Fruit fly (Drosophila melanogaster): ENCODE measurements around the gene Bro.
A peak's percentile ranks its signal among the peaks of the same experiment; 100 is the strongest.

Gene Bro

DNA sequence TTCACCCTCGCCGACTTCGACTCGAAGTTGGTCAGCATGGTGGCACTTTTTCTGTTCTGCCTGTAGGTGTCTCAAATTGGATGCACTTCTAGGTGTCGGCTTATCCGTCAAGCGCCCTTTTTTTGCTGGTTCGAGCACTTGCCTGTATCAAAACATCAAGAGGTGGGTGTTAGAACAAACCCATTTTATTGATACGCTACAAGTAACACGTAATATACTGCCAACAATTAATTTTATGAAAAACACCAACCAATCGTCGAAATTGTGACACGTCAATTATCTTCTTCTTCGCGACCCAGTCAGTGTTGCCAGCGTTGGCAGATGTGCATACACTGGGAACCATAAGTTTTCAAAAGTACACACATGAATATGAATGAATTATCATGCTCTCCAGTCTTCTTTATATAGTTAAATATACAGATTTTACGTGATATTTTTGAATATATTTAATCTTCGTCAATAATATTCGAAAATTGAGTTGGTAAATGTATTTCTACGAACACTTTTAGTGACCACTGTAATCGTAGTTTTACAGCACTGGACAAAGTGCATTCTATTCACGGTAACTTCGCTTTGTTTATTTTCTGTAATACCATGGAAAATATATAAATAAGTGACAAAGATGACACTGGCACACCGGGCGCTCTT is 2.6 kb upstream of the Bro start, which contains the start of the genes alphaCOP and CG13919 (continued):
- no peak for TF ChIP-seq CG4318 (GFP tag; optimal IDR thresholded peaks at IDR 0.05)
- TF ChIP-seq Sox14 (GFP tag; optimal IDR thresholded peaks at IDR 0.05), result peak; percentile 98
- TF ChIP-seq achi (GFP tag; optimal IDR thresholded peaks at IDR 0.05), result peak; percentile 97
- TF ChIP-seq CG6854 (GFP tag; optimal IDR thresholded peaks at IDR 0.05), result peak; percentile 82
- peak; percentile 99 for TF ChIP-seq CG8119 (GFP tag; IDR thresholded peaks at IDR 0.05)
- peak; percentile 96 for TF ChIP-seq Eip75B (GFP tag; optimal IDR thresholded peaks at IDR 0.05)
- peak; percentile 97 for TF ChIP-seq Sox15 (GFP tag; optimal IDR thresholded peaks at IDR 0.05)
- no peak for TF ChIP-seq vri (GFP tag; optimal IDR thresholded peaks at IDR 0.05)
- peak; percentile 96 for TF ChIP-seq CG8319 (GFP tag; optimal IDR thresholded peaks at IDR 0.05)
- TF ChIP-seq salr (GFP tag; optimal IDR thresholded peaks at IDR 0.05), result peak; percentile 94
- TF ChIP-seq acj6 (GFP tag; optimal IDR thresholded peaks at IDR 0.05), result peak; percentile 99
- peak; percentile 97 for TF ChIP-seq Sox102F (GFP tag; optimal IDR thresholded peaks at IDR 0.05)
- peak; percentile 97 for TF ChIP-seq CG3032 (tag; optimal IDR thresholded peaks at IDR 0.05)
- peak; percentile 91 for TF ChIP-seq CG11902 (GFP tag; optimal IDR thresholded peaks at IDR 0.05)
- TF ChIP-seq CG8632 (GFP tag; optimal IDR thresholded peaks at IDR 0.05), result peak; percentile 98
- TF ChIP-seq eg (GFP tag; IDR thresholded peaks at IDR 0.05), result peak; percentile 98
- peak; percentile 98 for TF ChIP-seq pdm3 (GFP tag; optimal IDR thresholded peaks at IDR 0.05)
- TF ChIP-seq CG11294 (GFP tag; IDR thresholded peaks at IDR 0.05), result peak; percentile 97
- TF ChIP-seq CG31627 (GFP tag; optimal IDR thresholded peaks at IDR 0.05), result peak; percentile 98
- peak; percentile 94 to 97 for TF ChIP-seq ss (GFP tag; optimal IDR thresholded peaks at IDR 0.05)
- TF ChIP-seq esn (GFP tag; optimal IDR thresholded peaks at IDR 0.05), result peak; percentile 98
- no peak for TF ChIP-seq CG6276 (GFP tag; optimal IDR thresholded peaks at IDR 0.05)
- TF ChIP-seq Hr4 (GFP tag; optimal IDR thresholded peaks at IDR 0.05), result peak; percentile 98

DNA sequence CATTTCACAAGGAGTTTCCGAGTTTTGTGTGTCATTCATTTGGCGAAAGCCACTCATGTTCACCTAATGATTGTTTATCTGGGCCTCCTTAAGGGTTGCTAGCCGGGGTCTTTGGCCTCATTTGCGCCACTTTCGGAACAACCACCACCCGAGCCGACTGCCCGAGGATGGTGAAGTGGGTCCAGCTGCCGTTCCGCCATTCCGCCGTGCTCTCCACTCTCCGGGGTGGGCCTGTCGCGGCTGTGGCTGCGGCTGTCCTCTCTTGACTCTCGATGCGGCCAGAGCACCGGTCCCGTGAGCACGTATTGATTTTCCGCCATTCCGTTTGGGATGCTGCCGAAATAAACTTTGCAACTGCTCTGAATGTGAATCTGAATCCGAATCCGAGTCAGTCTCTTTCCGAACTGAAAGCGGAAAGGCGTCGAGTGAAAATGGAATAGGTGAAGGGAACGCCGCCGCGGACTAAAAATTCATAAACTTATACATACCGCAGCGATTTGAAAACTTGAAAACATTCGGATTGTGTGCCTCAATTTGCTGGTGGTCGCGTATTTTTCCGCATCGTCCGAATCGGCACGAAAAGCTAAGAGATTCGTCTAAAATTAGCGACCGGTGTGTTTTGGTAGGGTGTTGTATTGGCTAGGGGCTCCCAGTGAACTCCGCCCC is 1.2 kb downstream of the Bro start, which contains the start of gene CG13920:
Gene CG13920 (plus strand): TSS at position 255 of the 666 bp plus-strand sequence.
- TF ChIP-seq Smox (GFP tag; optimal IDR thresholded peaks at IDR 0.05), result no peak
- no peak for TF ChIP-seq Ets21C (GFP tag; optimal IDR thresholded peaks at IDR 0.05)
- no peak for TF ChIP-seq CG11294 (GFP tag; IDR thresholded peaks at IDR 0.05)
- no peak for TF ChIP-seq CG31627 (GFP tag; optimal IDR thresholded peaks at IDR 0.05)
- TF ChIP-seq Met (GFP tag; optimal IDR thresholded peaks at IDR 0.05), result no peak
- TF ChIP-seq OdsH (GFP tag; optimal IDR thresholded peaks at IDR 0.05), result no peak
- no peak for TF ChIP-seq cyc (GFP tag; optimal IDR thresholded peaks at IDR 0.05)
- no peak for TF ChIP-seq CG34406 (GFP tag; optimal IDR thresholded peaks at IDR 0.05)
- TF ChIP-seq Gug (GFP tag; IDR thresholded peaks at IDR 0.05), result no peak
- no peak for TF ChIP-seq CG9139 (GFP tag; optimal IDR thresholded peaks at IDR 0.05)
- TF ChIP-seq achi (GFP tag; optimal IDR thresholded peaks at IDR 0.05), result no peak
- no peak for TF ChIP-seq topi (GFP tag; optimal IDR thresholded peaks at IDR 0.05)
- TF ChIP-seq CG8119 (GFP tag; IDR thresholded peaks at IDR 0.05), result no peak

DNA sequence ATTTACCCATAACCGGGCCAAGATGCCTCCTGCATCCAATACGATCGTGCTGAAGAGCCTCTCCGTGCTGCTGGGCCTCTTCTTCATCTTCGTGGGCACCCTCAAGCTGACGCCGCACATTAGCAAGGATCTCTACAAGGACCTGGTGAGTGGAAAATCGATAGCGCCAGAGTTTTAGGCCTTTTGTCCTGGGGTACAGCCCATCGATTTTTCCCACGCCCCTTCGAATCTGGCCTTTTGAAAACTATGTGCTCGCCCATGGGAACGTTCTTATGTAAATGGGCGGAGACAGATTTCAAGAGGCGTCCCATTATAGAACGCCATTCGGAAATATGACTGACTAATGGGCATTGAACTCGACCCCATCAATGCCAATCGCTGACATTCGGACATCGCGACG is 1.7 kb downstream of the Bro start:
- TF ChIP-seq CG3032 (tag; optimal IDR thresholded peaks at IDR 0.05) (no peak), Sox15 (GFP tag; optimal IDR thresholded peaks at IDR 0.05) (no peak), OdsH (GFP tag; optimal IDR thresholded peaks at IDR 0.05) (no peak), Smox (GFP tag; optimal IDR thresholded peaks at IDR 0.05) (no peak), CG6792 (GFP tag; optimal IDR thresholded peaks at IDR 0.05) (no peak), pdm3 (GFP tag; optimal IDR thresholded peaks at IDR 0.05) (no peak), CG6808 (GFP tag; optimal IDR thresholded peaks at IDR 0.05) (no peak), svp (GFP tag) (no peak), CG11762 (GFP tag; optimal IDR thresholded peaks at IDR 0.05; ENCODE audit: insufficient read depth) (no peak), eg (GFP tag; IDR thresholded peaks at IDR 0.05) (no peak), esn (GFP tag; optimal IDR thresholded peaks at IDR 0.05) (no peak)
